Fruit fly (Drosophila melanogaster): ENCODE measurements around the gene Poxm.

DNA sequence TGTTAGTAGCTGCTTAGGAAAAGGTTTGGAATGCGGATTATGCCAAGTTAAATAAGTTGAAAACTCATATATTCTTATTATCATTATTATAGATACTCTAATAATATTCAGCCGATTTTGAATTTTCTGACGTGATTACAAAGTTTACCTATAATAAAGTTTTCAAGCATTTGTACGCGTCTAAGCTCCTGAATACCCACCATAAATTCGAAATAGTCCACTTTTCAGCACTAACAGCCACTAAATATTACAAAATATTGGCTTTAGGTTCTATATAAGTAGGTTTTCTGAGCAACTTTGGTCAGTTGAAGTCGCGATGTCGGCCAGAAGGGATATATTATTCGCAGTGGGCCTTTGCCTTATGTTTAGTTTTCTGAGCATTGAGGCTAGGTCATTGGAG, 9.6 kb downstream of the Poxm start, which contains the start of gene CG7443:
- TF ChIP-seq CG32006 (GFP tag; optimal IDR thresholded peaks at IDR 0.05) (no peak), CG10631 (GFP tag; optimal IDR thresholded peaks at IDR 0.05) (no peak), net (GFP tag; optimal IDR thresholded peaks at IDR 0.05) (no peak), topi (GFP tag; optimal IDR thresholded peaks at IDR 0.05) (no peak)

All from whole organism, prepupa.